Worm (Caenorhabditis elegans) whole organism, mixed stage, embryonic: ENCODE data around the gene C41H7.9.

Source experiments
- lsy-2 ChIP-seq: fragments of 150-350 bp; optimal IDR thresholded peaks from 2 replicates; lab custom pipeline; 2014; ENCODE audit warnings: missing biosample characterization, missing genetic modification characterization
- mab-5 ChIP-seq: fragments of 150-350 bp; optimal IDR thresholded peaks from 2 replicates; lab custom pipeline; 2014; ENCODE audit warnings: missing biosample characterization, missing genetic modification characterization
- mep-1 ChIP-seq: fragments of 150-350 bp; optimal IDR thresholded peaks from 2 replicates; lab custom pipeline; 2017; ENCODE audit warnings: missing biosample characterization, missing genetic modification reagents, missing genetic modification characterization, inconsistent platforms
- nhr-12 ChIP-seq: fragments of 150-350 bp; optimal IDR thresholded peaks from 2 replicates; lab custom pipeline; 2014; ENCODE audit warnings: missing biosample characterization, missing genetic modification characterization
- nhr-2 ChIP-seq: fragments of 150-350 bp; optimal IDR thresholded peaks from 2 replicates; lab custom pipeline; 2014; ENCODE audit warnings: missing biosample characterization, missing genetic modification characterization
- pha-4 ChIP-seq: fragments of 150-350 bp; optimal IDR thresholded peaks from 2 replicates; lab custom pipeline; 2018; ENCODE audit warnings: missing biosample characterization, missing genetic modification reagents, missing genetic modification characterization
- sem-2 ChIP-seq: fragments of 200-800 bp; sonication (Bioruptor generic); optimal IDR thresholded peaks from 2 replicates; lab custom pipeline; 2018; ENCODE audit warnings: mild to moderate bottlenecking, missing genetic modification characterization, missing compliant biosample characterization
- snpc-4 ChIP-seq: fragments of 150-350 bp; optimal IDR thresholded peaks from 2 replicates; lab custom pipeline; 2014; ENCODE audit warnings: missing biosample characterization, missing genetic modification characterization
- sptf-1 ChIP-seq: sonication (generic microtip); optimal IDR thresholded peaks from 2 replicates; lab custom pipeline; 2017; ENCODE audit warnings: mild to moderate bottlenecking, missing genetic modification characterization, moderate library complexity, missing compliant biosample characterization
- unc-39 ChIP-seq: fragments of 150-350 bp; optimal IDR thresholded peaks from 2 replicates; lab custom pipeline; 2014; ENCODE audit warnings: missing biosample characterization, missing genetic modification characterization
- unc-62 ChIP-seq: fragments of 150-350 bp; optimal IDR thresholded peaks from 2 replicates; lab custom pipeline; 2014; ENCODE audit warnings: missing biosample characterization, missing genetic modification reagents, missing genetic modification characterization
- ztf-11 ChIP-seq: fragments of 150-350 bp; optimal IDR thresholded peaks from 2 replicates; lab custom pipeline; 2014; ENCODE audit warnings: missing biosample characterization, missing genetic modification characterization

DNA sequence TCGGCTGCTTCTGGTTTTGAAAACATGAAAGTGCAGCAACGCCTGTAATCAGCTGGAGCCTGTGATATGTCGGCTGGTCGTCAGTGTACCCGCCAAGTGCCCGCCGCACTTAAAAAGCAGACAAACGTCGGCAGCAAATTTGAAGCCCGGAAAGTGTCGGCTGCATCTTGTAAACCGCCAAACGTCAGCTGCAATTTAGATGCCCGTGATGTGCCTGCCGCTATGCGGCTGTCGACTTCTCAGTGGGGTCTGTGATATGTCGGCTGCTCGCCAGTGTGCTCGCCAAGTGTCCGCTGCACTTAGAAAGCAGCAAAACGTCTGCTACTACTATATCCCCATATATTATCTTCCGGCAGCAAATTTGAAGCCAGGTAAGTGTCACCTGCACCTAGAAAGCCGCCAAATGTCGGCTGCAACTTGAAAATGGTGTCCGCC, 24.9 kb downstream of the C41H7.9 start:
- no peak for TF ChIP-seq mab-5 (tag; lab: Kevin White, UChicago)
- TF ChIP-seq nhr-12 (tag; lab: Kevin White, UChicago) = no peak
- TF ChIP-seq unc-62 (GFP tag; lab: Kevin White, UChicago) = no peak
- no peak for TF ChIP-seq pha-4 (tag; lab: Kevin White, UChicago)
- no peak for TF ChIP-seq sem-2
- no peak for TF ChIP-seq lsy-2 (tag; lab: Kevin White, UChicago)
- TF ChIP-seq sptf-1 = no peak
- TF ChIP-seq unc-39 (tag; lab: Kevin White, UChicago) = no peak
- TF ChIP-seq snpc-4 (tag; lab: Kevin White, UChicago) = no peak
- TF ChIP-seq nhr-2 (tag; lab: Kevin White, UChicago) = no peak
- TF ChIP-seq ztf-11 (tag; lab: Kevin White, UChicago) = no peak
- no peak for TF ChIP-seq mep-1
